Worm (Caenorhabditis elegans) whole organism, L4 larva: ENCODE measurements around the gene bath-42.

ENCODE experiments used
- Y5F2A.4 ChIP-seq: fragments of 200-800 bp; sonication (Bioruptor generic); optimal IDR thresholded peaks from 2 replicates; lab custom pipeline; 2018; ENCODE audit warnings: mild to moderate bottlenecking, missing genetic modification characterization, missing compliant biosample characterization
- ces-1 ChIP-seq: fragments of 150-350 bp; sonication (generic microtip); optimal IDR thresholded peaks from 4 replicates; lab custom pipeline; 2014; ENCODE audit warnings: missing biosample characterization, missing genetic modification reagents, missing genetic modification characterization
- zag-1 ChIP-seq: fragments of 150-350 bp; optimal IDR thresholded peaks from 2 replicates; lab custom pipeline; 2014; ENCODE audit warnings: missing biosample characterization, missing genetic modification characterization

- TF ChIP-seq zag-1 (tag; lab: Kevin White, UChicago) (no peak), Y5F2A.4 (GFP tag; lab: Kevin White, UChicago) (no peak), ces-1 (GFP tag; lab: Kevin White, UChicago) (no peak)
These were observed 48.4 kb upstream of the bath-42 start for ce11 chrIII:8211562-8211961.
